Worm (Caenorhabditis elegans) whole organism, mixed stage, embryonic: ENCODE measurements around the gene sel-9.

Experiments
- M03D4.4 ChIP-seq: sonication (generic microtip); optimal IDR thresholded peaks from 2 replicates; lab custom pipeline; 2017; ENCODE audit warnings: mild to moderate bottlenecking, missing genetic modification characterization, missing compliant biosample characterization
- bed-3 ChIP-seq: fragments of 200-800 bp; sonication (Bioruptor generic); optimal IDR thresholded peaks from 3 replicates; lab custom pipeline; 2018; ENCODE audit warnings: mild to moderate bottlenecking, missing genetic modification characterization, moderate library complexity, missing compliant biosample characterization
- blmp-1 ChIP-seq: fragments of 150-350 bp; optimal IDR thresholded peaks from 2 replicates; lab custom pipeline; 2014; ENCODE audit warnings: missing biosample characterization, missing genetic modification characterization
- ceh-43 ChIP-seq: fragments of 200-800 bp; sonication (Bioruptor generic); optimal IDR thresholded peaks from 2 replicates; lab custom pipeline; 2018; ENCODE audit warnings: mild to moderate bottlenecking, missing genetic modification characterization, moderate library complexity, missing compliant biosample characterization
- ceh-83 ChIP-seq: fragments of 200-800 bp; sonication (Bioruptor generic); optimal IDR thresholded peaks from 2 replicates; lab custom pipeline; 2018; ENCODE audit warnings: mild to moderate bottlenecking, missing genetic modification characterization, missing compliant biosample characterization
- ces-1 ChIP-seq: fragments of 150-350 bp; optimal IDR thresholded peaks from 2 replicates; lab custom pipeline; 2014; ENCODE audit warnings: missing biosample characterization, missing genetic modification reagents, missing genetic modification characterization
- cnd-1 ChIP-seq: fragments of 200-800 bp; sonication (Bioruptor generic); optimal IDR thresholded peaks from 2 replicates; lab custom pipeline; 2018; ENCODE audit warnings: mild to moderate bottlenecking, missing genetic modification characterization, missing compliant biosample characterization
- drap-1 ChIP-seq: fragments of 200-800 bp; sonication (Bioruptor generic); optimal IDR thresholded peaks from 3 replicates; lab custom pipeline; 2018; ENCODE audit warnings: mild to moderate bottlenecking, missing genetic modification characterization, missing compliant biosample characterization
- elt-1 ChIP-seq: sonication (generic microtip); optimal IDR thresholded peaks from 2 replicates; lab custom pipeline; 2017; ENCODE audit warnings: missing genetic modification characterization, mild to moderate bottlenecking, missing compliant biosample characterization, antibody characterized with exemption, moderate library complexity, borderline replicate concordance; ENCODE audit not compliant: insufficient read depth
- elt-3 ChIP-seq: fragments of 150-350 bp; optimal IDR thresholded peaks from 2 replicates; lab custom pipeline; 2014; ENCODE audit warnings: missing biosample characterization, missing genetic modification characterization
- flh-1 ChIP-seq: fragments of 200-800 bp; sonication (Bioruptor generic); optimal IDR thresholded peaks from 2 replicates; lab custom pipeline; 2018; ENCODE audit warnings: mild to moderate bottlenecking, missing genetic modification characterization, moderate library complexity, missing compliant biosample characterization
- ham-2 ChIP-seq: fragments of 200-800 bp; sonication (Bioruptor generic); optimal IDR thresholded peaks from 2 replicates; lab custom pipeline; 2018; ENCODE audit warnings: mild to moderate bottlenecking, missing genetic modification characterization, missing compliant biosample characterization
- lsy-2 ChIP-seq: fragments of 150-350 bp; optimal IDR thresholded peaks from 2 replicates; lab custom pipeline; 2014; ENCODE audit warnings: missing biosample characterization, missing genetic modification characterization
- mab-5 ChIP-seq: fragments of 150-350 bp; optimal IDR thresholded peaks from 2 replicates; lab custom pipeline; 2014; ENCODE audit warnings: missing biosample characterization, missing genetic modification characterization
- mep-1 ChIP-seq: fragments of 150-350 bp; optimal IDR thresholded peaks from 2 replicates; lab custom pipeline; 2017; ENCODE audit warnings: missing biosample characterization, missing genetic modification reagents, missing genetic modification characterization, inconsistent platforms
- mls-2 ChIP-seq: sonication (generic microtip); optimal IDR thresholded peaks from 2 replicates; lab custom pipeline; 2016; ENCODE audit warnings: mild to moderate bottlenecking, missing genetic modification characterization, moderate library complexity, missing compliant biosample characterization
- nhr-12 ChIP-seq: fragments of 150-350 bp; optimal IDR thresholded peaks from 2 replicates; lab custom pipeline; 2014; ENCODE audit warnings: missing biosample characterization, missing genetic modification characterization
- nhr-28 ChIP-seq: fragments of 150-350 bp; optimal IDR thresholded peaks from 2 replicates; lab custom pipeline; 2014; ENCODE audit warnings: missing biosample characterization, missing genetic modification characterization
- nhr-76 ChIP-seq: sonication (generic microtip); optimal IDR thresholded peaks from 2 replicates; lab custom pipeline; 2017; ENCODE audit warnings: missing biosample characterization, missing genetic modification characterization
- pha-4 ChIP-seq: fragments of 150-350 bp; optimal IDR thresholded peaks from 2 replicates; lab custom pipeline; 2018; ENCODE audit warnings: missing biosample characterization, missing genetic modification reagents, missing genetic modification characterization
- sem-2 ChIP-seq: fragments of 200-800 bp; sonication (Bioruptor generic); optimal IDR thresholded peaks from 2 replicates; lab custom pipeline; 2018; ENCODE audit warnings: mild to moderate bottlenecking, missing genetic modification characterization, missing compliant biosample characterization
- snpc-4 ChIP-seq: fragments of 150-350 bp; optimal IDR thresholded peaks from 2 replicates; lab custom pipeline; 2014; ENCODE audit warnings: missing biosample characterization, missing genetic modification characterization
- sptf-1 ChIP-seq: sonication (generic microtip); optimal IDR thresholded peaks from 2 replicates; lab custom pipeline; 2017; ENCODE audit warnings: mild to moderate bottlenecking, missing genetic modification characterization, moderate library complexity, missing compliant biosample characterization
- tbx-8 ChIP-seq: fragments of 200-800 bp; sonication (Bioruptor generic); optimal IDR thresholded peaks from 2 replicates; lab custom pipeline; 2018; ENCODE audit warnings: mild to moderate bottlenecking, missing genetic modification characterization, moderate library complexity, missing compliant biosample characterization
- unc-120 ChIP-seq: sonication (generic microtip); optimal IDR thresholded peaks from 2 replicates; lab custom pipeline; 2017; ENCODE audit warnings: missing genetic modification characterization, missing compliant biosample characterization; ENCODE audit not compliant: poor library complexity, severe bottlenecking
- unc-39 ChIP-seq: fragments of 150-350 bp; optimal IDR thresholded peaks from 2 replicates; lab custom pipeline; 2014; ENCODE audit warnings: missing biosample characterization, missing genetic modification characterization
- unc-62 ChIP-seq: fragments of 150-350 bp; optimal IDR thresholded peaks from 2 replicates; lab custom pipeline; 2014; ENCODE audit warnings: missing biosample characterization, missing genetic modification reagents, missing genetic modification characterization
- zip-8 ChIP-seq: fragments of 150-350 bp; optimal IDR thresholded peaks from 2 replicates; lab custom pipeline; 2014; ENCODE audit warnings: missing biosample characterization, missing genetic modification characterization
- ztf-11 ChIP-seq: fragments of 150-350 bp; optimal IDR thresholded peaks from 2 replicates; lab custom pipeline; 2014; ENCODE audit warnings: missing biosample characterization, missing genetic modification characterization

sel-9 gene

ce11 chrV:8281646-8282045 is 20.7 kb downstream of the sel-9 start:
- no peak for TF ChIP-seq lsy-2 (tag; lab: Kevin White, UChicago)
- TF ChIP-seq mep-1 (tag; lab: Kevin White, UChicago), result no peak
- no peak for TF ChIP-seq nhr-76 (tag; lab: Kevin White, UChicago)
- no peak for TF ChIP-seq sem-2 (GFP tag; lab: Kevin White, UChicago)
- TF ChIP-seq ztf-11 (tag; lab: Kevin White, UChicago), result no peak
- no peak for TF ChIP-seq bed-3 (GFP tag; lab: Kevin White, UChicago)
- no peak for TF ChIP-seq mls-2 (tag; lab: Kevin White, UChicago)
- TF ChIP-seq elt-1 (tag; lab: Kevin White, UChicago), result no peak

- no peak for TF ChIP-seq drap-1 (GFP tag; lab: Kevin White, UChicago)
- TF ChIP-seq blmp-1 (tag; lab: Kevin White, UChicago), result no peak
- TF ChIP-seq tbx-8 (GFP tag; lab: Kevin White, UChicago), result no peak
Measured at ce11 chrV:8280770-8281169, 21.6 kb downstream of the sel-9 start, which contains the start of gene str-135. TSS of gene str-135 (minus strand) at chrV:8280870.

- no peak for TF ChIP-seq ceh-83
Measured at ce11 chrV:8278830-8279229, 23.6 kb downstream of the sel-9 start, which contains the start of gene str-136. TSS of gene str-136 (minus strand) at chrV:8278930.

- TF ChIP-seq snpc-4 (tag; lab: Kevin White, UChicago), result no peak
- TF ChIP-seq zip-8, result no peak
- no peak for TF ChIP-seq mep-1 (tag; lab: Kevin White, UChicago)
- no peak for TF ChIP-seq unc-62 (GFP tag; lab: Kevin White, UChicago)
- no peak for TF ChIP-seq sptf-1
- TF ChIP-seq M03D4.4, result no peak
- no peak for TF ChIP-seq drap-1 (GFP tag; lab: Kevin White, UChicago)
- no peak for TF ChIP-seq ham-2 (GFP tag; lab: Kevin White, UChicago)
- TF ChIP-seq ceh-83, result no peak
- TF ChIP-seq, all 35 proteins: peak for 0
Measured at ce11 chrV:8271995-8272394, 30.4 kb downstream of the sel-9 start, which contains the start of gene asp-5. TSS of gene asp-5 (plus strand) at chrV:8272385.

ce11 chrV:8271395-8271794 is 31.0 kb downstream of the sel-9 start:
- TF ChIP-seq mab-5 (tag; lab: Kevin White, UChicago) (no peak), cnd-1 (no peak), ham-2 (GFP tag; lab: Kevin White, UChicago) (no peak), elt-1 (tag; lab: Kevin White, UChicago) (no peak), ces-1 (GFP tag; lab: Kevin White, UChicago) (no peak), flh-1 (GFP tag; lab: Kevin White, UChicago) (no peak), nhr-12 (no peak), mls-2 (tag; lab: Kevin White, UChicago) (no peak)

- TF ChIP-seq nhr-28 (tag; lab: Kevin White, UChicago) (no peak), mls-2 (tag; lab: Kevin White, UChicago) (no peak), mep-1 (tag; lab: Kevin White, UChicago) (no peak), mab-5 (tag; lab: Kevin White, UChicago) (no peak), unc-39 (tag; lab: Kevin White, UChicago) (no peak)
- TF ChIP-seq, all 35 proteins: peak for 0
Measured at ce11 chrV:8269878-8270277, 32.5 kb downstream of the sel-9 start.

ce11 chrV:8268902-8269301 is 33.5 kb downstream of the sel-9 start, which contains the start of the genes asp-6 and asp-12:
TSS of gene asp-6 (minus strand) at chrV:8268937.
TSS of gene asp-12 (plus strand) at chrV:8269210.
- TF ChIP-seq mab-5 (tag; lab: Kevin White, UChicago) (no peak), pha-4 (no peak), sptf-1 (no peak), ceh-43 (GFP tag; lab: Kevin White, UChicago) (no peak), nhr-28 (tag; lab: Kevin White, UChicago) (no peak), snpc-4 (tag; lab: Kevin White, UChicago) (no peak), ztf-11 (tag; lab: Kevin White, UChicago) (no peak), elt-3 (tag; lab: Kevin White, UChicago) (no peak), unc-120 (tag; lab: Kevin White, UChicago) (no peak)
